Fruit fly (Drosophila melanogaster) whole organism, embryonic: ENCODE data around the gene Ilp5.

Source experiments
- Asciz ChIP-seq: fragments of 200-800 bp; sonication (Bioruptor generic); optimal IDR thresholded peaks from 2 replicates; lab custom pipeline; 2017; ENCODE audit warnings: missing biosample characterization, mild to moderate bottlenecking, missing genetic modification characterization, missing genetic modification reagents
- Atf-2 ChIP-seq: fragments of 200-800 bp; sonication (Bioruptor generic); optimal IDR thresholded peaks from 2 replicates; lab custom pipeline; 2016; ENCODE audit warnings: missing biosample characterization, missing genetic modification characterization
- BEAF-32 ChIP-seq: fragments of 200-800 bp; sonication (Bioruptor generic); optimal IDR thresholded peaks from 3 replicates; lab custom pipeline; 2017; ENCODE audit warnings: missing biosample characterization, missing genetic modification characterization, mild to moderate bottlenecking, moderate library complexity, missing genetic modification reagents
- CG12299 ChIP-seq: fragments of 200-800 bp; sonication (Bioruptor generic); optimal IDR thresholded peaks from 2 replicates; lab custom pipeline; 2018; ENCODE audit warnings: missing biosample characterization, mild to moderate bottlenecking, missing genetic modification characterization
- CG14667 ChIP-seq: fragments of 200-800 bp; sonication (Bioruptor generic); IDR thresholded peaks from 2 replicates; pipeline ENCODE4 v1.3.6; 2022; ENCODE audit warnings: missing biosample characterization, missing genetic modification characterization
- CG14965 ChIP-seq: fragments of 200-800 bp; sonication (Bioruptor generic); optimal IDR thresholded peaks from 2 replicates; lab custom pipeline; 2016; ENCODE audit warnings: missing biosample characterization, missing genetic modification characterization, borderline replicate concordance
- CG16815 ChIP-seq: fragments of 200-800 bp; sonication (Bioruptor generic); optimal IDR thresholded peaks from 3 replicates; lab custom pipeline; 2017; ENCODE audit warnings: missing biosample characterization, mild to moderate bottlenecking, missing genetic modification characterization
- CG17328 ChIP-seq: fragments of 200-800 bp; sonication (Bioruptor generic); IDR thresholded peaks from 2 replicates; pipeline ENCODE4 v1.3.6; 2022; ENCODE audit warnings: missing biosample characterization, missing genetic modification characterization
- CG17385 ChIP-seq: fragments of 200-800 bp; sonication (Bioruptor generic); optimal IDR thresholded peaks from 3 replicates; lab custom pipeline; 2018; ENCODE audit warnings: missing biosample characterization, mild to moderate bottlenecking, missing genetic modification characterization
- CG5180 ChIP-seq: fragments of 200-800 bp; sonication (Bioruptor generic); optimal IDR thresholded peaks from 3 replicates; lab custom pipeline; 2017; ENCODE audit warnings: missing biosample characterization, missing genetic modification characterization, mild to moderate bottlenecking, moderate library complexity, missing genetic modification reagents
- CG6765 ChIP-seq: fragments of 200-800 bp; sonication (Bioruptor generic); optimal IDR thresholded peaks from 3 replicates; lab custom pipeline; 2017; ENCODE audit warnings: missing biosample characterization, mild to moderate bottlenecking, missing genetic modification characterization
- CG6791 ChIP-seq: fragments of 200-800 bp; sonication (Bioruptor generic); IDR thresholded peaks from 3 replicates; pipeline ENCODE4 v1.3.6; 2022; ENCODE audit warnings: missing biosample characterization, missing genetic modification characterization; ENCODE audit not compliant: partially characterized antibody
- CG8359 ChIP-seq: fragments of 200-800 bp; sonication (Bioruptor generic); optimal IDR thresholded peaks from 2 replicates; lab custom pipeline; 2017; ENCODE audit warnings: missing biosample characterization, mild to moderate bottlenecking, missing genetic modification characterization, borderline replicate concordance
- CG8765 ChIP-seq: fragments of 200-800 bp; sonication (Bioruptor generic); IDR thresholded peaks from 2 replicates; pipeline ENCODE4 v1.3.6; 2022; ENCODE audit warnings: missing biosample characterization, missing genetic modification characterization
- CG9437 ChIP-seq: fragments of 200-800 bp; sonication (Bioruptor generic); optimal IDR thresholded peaks from 2 replicates; lab custom pipeline; 2018; ENCODE audit warnings: missing biosample characterization, mild to moderate bottlenecking, missing genetic modification characterization
- CG9817 ChIP-seq: fragments of 200-800 bp; sonication (Bioruptor generic); optimal IDR thresholded peaks from 2 replicates; lab custom pipeline; 2018; ENCODE audit warnings: missing biosample characterization, mild to moderate bottlenecking, missing genetic modification characterization, moderate library complexity
- CG9876 ChIP-seq: fragments of 200-800 bp; sonication (Bioruptor generic); optimal IDR thresholded peaks from 2 replicates; lab custom pipeline; 2016; ENCODE audit warnings: missing biosample characterization, missing genetic modification characterization
- CkIIα-i1 ChIP-seq: fragments of 200-800 bp; sonication (Bioruptor generic); IDR thresholded peaks from 2 replicates; pipeline ENCODE4 v1.3.6; 2022; ENCODE audit warnings: missing biosample characterization, missing genetic modification characterization
- CoRest ChIP-seq: fragments of 200-800 bp; sonication (Bioruptor generic); optimal IDR thresholded peaks from 3 replicates; lab custom pipeline; 2018; ENCODE audit warnings: missing biosample characterization, mild to moderate bottlenecking, missing genetic modification characterization, moderate library complexity
- Doc2 ChIP-seq: fragments of 200-800 bp; sonication (Bioruptor generic); IDR thresholded peaks from 2 replicates; pipeline ENCODE4 v1.3.6; 2022; ENCODE audit warnings: missing biosample characterization, missing genetic modification characterization
- E2f1 ChIP-seq: fragments of 200-800 bp; sonication (Bioruptor generic); IDR thresholded peaks from 2 replicates; pipeline ENCODE4 v1.3.6; 2022; ENCODE audit warnings: missing biosample characterization, missing genetic modification characterization
- Ets97D ChIP-seq: fragments of 200-800 bp; sonication (Bioruptor generic); optimal IDR thresholded peaks from 3 replicates; lab custom pipeline; 2016; ENCODE audit warnings: missing biosample characterization, missing genetic modification characterization
- HmgZ ChIP-seq: fragments of 200-800 bp; sonication (Bioruptor generic); optimal IDR thresholded peaks from 2 replicates; lab custom pipeline; 2018; ENCODE audit warnings: missing biosample characterization, mild to moderate bottlenecking, missing genetic modification characterization
- Hr3 ChIP-seq: fragments of 200-800 bp; sonication (Bioruptor generic); optimal IDR thresholded peaks from 3 replicates; lab custom pipeline; 2016; ENCODE audit warnings: missing biosample characterization, missing genetic modification characterization
- Hr78 ChIP-seq, 2 experiments: fragments of 200-800 bp in 1 of 2; fragments of >200 bp in 1 of 2; sonication (Bioruptor generic) in 1 of 2; optimal IDR thresholded peaks; 2 replicates each; lab custom pipeline; 2017 to 2019; ENCODE audit warnings: missing biosample characterization in 2 of 2, missing genetic modification characterization in 2 of 2, mild to moderate bottlenecking in 1 of 2, moderate library complexity in 1 of 2
- Max ChIP-seq: fragments of 200-800 bp; sonication (Bioruptor generic); optimal IDR thresholded peaks from 2 replicates; lab custom pipeline; 2016; ENCODE audit warnings: missing biosample characterization, mild to moderate bottlenecking, missing genetic modification characterization
- NC2β ChIP-seq: fragments of 200-800 bp; sonication (Bioruptor generic); optimal IDR thresholded peaks from 2 replicates; lab custom pipeline; 2016; ENCODE audit warnings: missing biosample characterization, missing genetic modification characterization
- Rx ChIP-seq: fragments of 200-800 bp; sonication (Bioruptor generic); IDR thresholded peaks from 2 replicates; pipeline ENCODE4 v1.3.6; 2022; ENCODE audit warnings: missing biosample characterization, missing genetic modification characterization
- bsh ChIP-seq, 2 experiments: fragments of 200-800 bp; sonication (Bioruptor generic); optimal IDR thresholded peaks; 2 replicates each; lab custom pipeline; 2017 to 2018; ENCODE audit warnings: mild to moderate bottlenecking in 2 of 2, missing biosample characterization in 2 of 2, missing genetic modification characterization in 2 of 2, moderate library complexity in 1 of 2
- ci ChIP-seq: fragments of 200-800 bp; sonication (Bioruptor generic); IDR thresholded peaks from 3 replicates; pipeline ENCODE4 v1.3.6; 2022; ENCODE audit warnings: missing biosample characterization, missing genetic modification characterization
- en ChIP-seq: fragments of 200-800 bp; sonication (Bioruptor generic); optimal IDR thresholded peaks from 2 replicates; lab custom pipeline; 2016; ENCODE audit warnings: missing biosample characterization, missing genetic modification characterization
- gro ChIP-seq: fragments of 200-800 bp; sonication (Bioruptor generic); optimal IDR thresholded peaks from 2 replicates; lab custom pipeline; 2016; ENCODE audit warnings: missing biosample characterization, missing genetic modification characterization
- h ChIP-seq: fragments of >200 bp; optimal IDR thresholded peaks from 2 replicates; lab custom pipeline; 2017
- hkb ChIP-seq, 2 experiments: fragments of 200-800 bp in 1 of 2; fragments of >200 bp in 1 of 2; sonication (Bioruptor generic) in 1 of 2; IDR thresholded peaks in 1 of 2; optimal IDR thresholded peaks in 1 of 2; 2 replicates each; pipeline versions ENCODE4 v1.3.6 to Lab custom; 2017 to 2022; ENCODE audit warnings: missing biosample characterization in 1 of 2, missing genetic modification characterization in 1 of 2
- jigr1 ChIP-seq: fragments of 200-800 bp; sonication (Bioruptor generic); IDR thresholded peaks from 3 replicates; pipeline ENCODE4 v1.3.6; 2022; ENCODE audit warnings: missing biosample characterization, missing genetic modification characterization
- nau ChIP-seq: fragments of 200-800 bp; sonication (Bioruptor generic); optimal IDR thresholded peaks from 3 replicates; lab custom pipeline; 2017; ENCODE audit warnings: missing biosample characterization, mild to moderate bottlenecking, missing genetic modification characterization, missing genetic modification reagents
- odd ChIP-seq: fragments of 200-800 bp; sonication (Bioruptor generic); optimal IDR thresholded peaks from 2 replicates; lab custom pipeline; 2017; ENCODE audit warnings: missing biosample characterization, mild to moderate bottlenecking, missing genetic modification characterization
- prd ChIP-seq, 3 experiments: fragments of >200 bp in 2 of 3; fragments of 200-800 bp in 1 of 3; sonication (Bioruptor generic) in 1 of 3; optimal IDR thresholded peaks in 2 of 3; IDR thresholded peaks in 1 of 3; 2 replicates in 2 of 3; 3 replicates in 1 of 3; pipeline versions ENCODE4 v1.3.6 to Lab custom; 2017 to 2022; ENCODE audit warnings: missing biosample characterization in 1 of 3, missing genetic modification characterization in 1 of 3
- pros ChIP-seq: fragments of 200-800 bp; sonication (Bioruptor generic); optimal IDR thresholded peaks from 3 replicates; lab custom pipeline; 2019; ENCODE audit warnings: missing biosample characterization, mild to moderate bottlenecking, missing genetic modification characterization, moderate library complexity
- pum ChIP-seq: fragments of 200-800 bp; sonication (Bioruptor generic); optimal IDR thresholded peaks from 2 replicates; lab custom pipeline; 2016; ENCODE audit warnings: missing biosample characterization, missing genetic modification characterization
- ranshi ChIP-seq: fragments of 200-800 bp; sonication (Bioruptor generic); IDR thresholded peaks from 2 replicates; pipeline ENCODE4 v1.3.6; 2022; ENCODE audit warnings: missing biosample characterization, missing genetic modification characterization
- rib ChIP-seq: fragments of 200-800 bp; sonication (Bioruptor generic); IDR thresholded peaks from 2 replicates; pipeline ENCODE4 v1.3.6; 2022; ENCODE audit warnings: missing biosample characterization, missing genetic modification characterization
- schlank ChIP-seq: fragments of 200-800 bp; sonication (Bioruptor generic); optimal IDR thresholded peaks from 2 replicates; lab custom pipeline; 2018; ENCODE audit warnings: missing biosample characterization, mild to moderate bottlenecking, missing genetic modification characterization
- sima ChIP-seq: fragments of 200-800 bp; sonication (Bioruptor generic); optimal IDR thresholded peaks from 2 replicates; lab custom pipeline; 2016; ENCODE audit warnings: missing biosample characterization, missing genetic modification characterization
- slbo ChIP-seq: fragments of 200-800 bp; sonication (Bioruptor generic); IDR thresholded peaks from 2 replicates; pipeline ENCODE4 v1.3.6; 2022; ENCODE audit warnings: missing biosample characterization, missing genetic modification characterization
- sr ChIP-seq: fragments of 200-800 bp; sonication (Bioruptor generic); IDR thresholded peaks from 3 replicates; pipeline ENCODE4 v1.3.6; 2022; ENCODE audit warnings: missing biosample characterization, missing genetic modification characterization
- tgo ChIP-seq: fragments of 200-800 bp; sonication (Bioruptor generic); IDR thresholded peaks from 3 replicates; pipeline ENCODE4 v1.3.6; 2022; ENCODE audit warnings: missing biosample characterization, missing genetic modification characterization
- tna ChIP-seq: fragments of 200-800 bp; sonication (Bioruptor generic); IDR thresholded peaks from 2 replicates; pipeline ENCODE4 v1.3.6; 2022; ENCODE audit warnings: missing biosample characterization, missing genetic modification characterization; ENCODE audit not compliant: partially characterized antibody

Gene Ilp5

DNA sequence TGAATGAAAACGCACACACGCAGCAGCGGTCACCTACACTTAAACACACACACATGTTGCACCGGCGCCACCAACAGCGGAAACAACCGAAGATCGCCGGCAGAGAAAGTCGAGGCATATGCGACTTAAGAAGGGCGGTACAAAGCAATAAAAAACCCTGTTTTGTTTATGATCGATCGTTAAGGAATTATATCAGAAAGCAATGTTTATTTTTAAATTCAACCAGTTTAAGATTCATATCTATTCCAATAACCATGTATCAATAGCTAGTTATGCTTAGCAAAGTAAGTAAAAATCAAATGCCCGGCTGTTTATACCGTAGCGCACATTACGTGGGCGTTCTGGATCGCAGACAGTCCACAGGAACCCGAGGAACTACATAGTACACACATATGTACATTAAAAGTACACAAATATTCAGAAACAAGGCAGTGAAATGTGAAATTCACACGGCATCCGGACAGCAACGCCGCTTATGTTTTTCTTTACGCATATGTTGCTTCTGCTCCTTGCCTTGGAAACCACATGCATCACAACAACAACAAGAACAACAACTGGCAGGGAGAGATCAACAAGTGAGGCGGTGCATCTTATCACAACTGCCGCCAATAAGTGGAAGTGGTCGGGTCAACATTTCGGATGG, 32.2 kb upstream of the Ilp5 start (continued):
- TF ChIP-seq BEAF-32 (no peak), nau (GFP tag; lab: Kevin White, UChicago) (peak; percentile 97), gro (GFP tag; lab: Kevin White, UChicago) (peak; percentile 93), slbo (GFP tag; lab: Robert Waterston, UW) (peak; percentile 94), CG6791 (GFP tag; lab: Robert Waterston, UW) (no peak), en (GFP tag; lab: Kevin White, UChicago) (peak; percentile 96), CG9876 (GFP tag; lab: Kevin White, UChicago) (peak; percentile 86), Hr3 (GFP tag; lab: Kevin White, UChicago) (peak; percentile 96), ci (GFP tag; lab: Robert Waterston, UW) (peak; percentile 99), odd (peak; percentile 89), CG14667 (GFP tag; lab: Robert Waterston, UW) (peak; percentile 96), Doc2 (GFP tag; lab: Robert Waterston, UW) (peak; percentile 84), Ets97D (peak; percentile 88), CG16815 (GFP tag; lab: Kevin White, UChicago) (peak; percentile 98), E2f1 (GFP tag; lab: Robert Waterston, UW) (peak; percentile 95), Hr78 (GFP tag; optimal IDR thresholded peaks at IDR 0.05; lab: Kevin White, UChicago) (peak in 1 of 2 experiments; percentile 93), Asciz (GFP tag; lab: Kevin White, UChicago) (peak; percentile 98), tgo (GFP tag; lab: Robert Waterston, UW) (peak; percentile 95), CG17385 (GFP tag; lab: Kevin White, UChicago) (peak; percentile 90), CG9437 (GFP tag; lab: Kevin White, UChicago) (peak; percentile 86), schlank (tag; lab: Kevin White, UChicago) (peak; percentile 76), jigr1 (GFP tag; lab: Robert Waterston, UW) (peak; percentile 94), CG9817 (tag; lab: Kevin White, UChicago) (peak; percentile 93), NC2β (GFP tag; lab: Kevin White, UChicago) (peak; percentile 97), CG12299 (peak; percentile 94), pros (GFP tag; lab: Kevin White, UChicago) (peak; percentile 87), Max (GFP tag; lab: Kevin White, UChicago) (peak; percentile 98), CG17328 (peak; percentile 99), CkIIα-i1 (peak; percentile 51; the same call in 1 of the 2 replicates), Atf-2 (GFP tag; lab: Kevin White, UChicago) (peak; percentile 97), sr (peak; percentile 95), rib (GFP tag; lab: Robert Waterston, UW) (peak; percentile 44), HmgZ (tag; lab: Kevin White, UChicago) (peak; percentile 89), Rx (peak; percentile 96), CG6765 (peak; percentile 82), CG14965 (GFP tag; lab: Kevin White, UChicago) (peak; percentile 89), CG5180 (GFP tag; lab: Kevin White, UChicago) (peak; percentile 92), h (lab: Kevin White, UChicago) (no peak), sima (GFP tag; lab: Kevin White, UChicago) (peak; percentile 83), ranshi (GFP tag; lab: Robert Waterston, UW) (peak; percentile 93), bsh (GFP tag; optimal IDR thresholded peaks at IDR 0.05; lab: Kevin White, UChicago) (peak; percentile 78 to 98), pum (peak; percentile 99), prd (optimal IDR thresholded peaks at IDR 0.05; lab: Kevin White, UChicago) (no peak), prd (GFP tag; IDR thresholded peaks at IDR 0.05; lab: Robert Waterston, UW) (peak; percentile 99), CG8359 (peak; percentile 95), CoRest (tag; lab: Kevin White, UChicago) (peak; percentile 97), tna (GFP tag; lab: Robert Waterston, UW) (no peak), hkb (optimal IDR thresholded peaks at IDR 0.05; lab: Kevin White, UChicago) (peak; percentile 81), hkb (GFP tag; IDR thresholded peaks at IDR 0.05; lab: Robert Waterston, UW) (peak; percentile 97), CG8765 (GFP tag; lab: Robert Waterston, UW) (peak; percentile 98)
